Worm (Caenorhabditis elegans): Measurements from ENCODE around the gene T04G9.4.
A peak's percentile ranks its signal among the peaks of the same experiment; 100 is the strongest.

Gene T04G9.4

DNA sequence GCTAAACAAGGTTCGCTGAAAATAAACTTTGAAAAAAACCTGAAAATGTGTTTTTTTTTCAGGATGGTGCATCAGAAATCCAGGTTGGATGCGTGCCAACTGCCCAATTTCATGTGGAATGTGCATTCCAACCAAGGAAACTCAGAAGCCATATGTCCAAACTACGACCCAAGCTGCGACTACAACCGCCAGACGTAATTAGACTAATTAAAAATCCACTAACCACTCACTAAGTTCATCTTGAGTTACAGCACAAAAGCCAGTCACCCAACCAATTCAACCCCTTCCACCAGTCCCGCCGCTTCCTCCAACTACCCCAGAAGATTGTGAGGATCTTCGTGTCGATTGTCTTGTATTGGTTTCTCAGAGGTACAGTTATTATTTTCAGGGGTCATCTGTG is 7.0 kb downstream of the T04G9.4 start:
- TF ChIP-seq aly-2 (tag; optimal IDR thresholded peaks at IDR 0.05), result no peak
- peak; percentile 97 for TF ChIP-seq aha-1 (tag)
- TF ChIP-seq D1046.2 (GFP tag; IDR thresholded peaks at IDR 0.05), result no peak

ce11 chrX:780027-780426 is 7.8 kb downstream of the T04G9.4 start:
- no peak for TF ChIP-seq nhr-11 (tag; optimal IDR thresholded peaks at IDR 0.05)
- TF ChIP-seq unc-62 (GFP tag; optimal IDR thresholded peaks at IDR 0.05 in 1 of 2), result peak in 1 of 2 experiments; percentile 65
- TF ChIP-seq unc-62 (tag; optimal IDR thresholded peaks at IDR 0.05), result no peak
- TF ChIP-seq nhr-48 (tag; optimal IDR thresholded peaks at IDR 0.05), result no peak

DNA sequence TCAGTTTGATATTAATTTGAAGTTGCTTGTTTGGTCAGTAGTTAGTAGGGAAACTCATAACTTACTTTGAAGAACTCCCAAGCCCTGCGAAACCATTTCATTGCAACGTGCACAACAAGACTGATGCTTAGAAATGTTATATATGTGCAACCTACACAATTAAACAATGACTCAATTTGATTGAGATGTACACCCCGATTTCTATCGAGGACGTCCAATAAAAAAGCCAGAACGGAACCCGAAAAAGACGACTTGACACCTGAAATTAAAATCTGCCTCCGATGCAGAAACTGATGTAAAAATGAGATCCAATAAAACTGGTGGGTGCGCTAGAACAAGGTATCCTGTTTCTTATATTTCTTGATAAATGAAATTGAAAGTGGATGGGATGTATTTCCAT is 12.6 kb downstream of the T04G9.4 start, which contains the start of gene T04G9.6:
TSS of gene T04G9.6 (minus strand) at position 101 of the 400 bp plus-strand sequence.
- TF ChIP-seq ztf-7 (tag; optimal IDR thresholded peaks at IDR 0.05) (no peak), nhr-10 (tag; optimal IDR thresholded peaks at IDR 0.05) (no peak), hif-1 (tag; optimal IDR thresholded peaks at IDR 0.05) (no peak), spr-1 (tag; optimal IDR thresholded peaks at IDR 0.05) (no peak), nhr-42 (GFP tag; IDR thresholded peaks at IDR 0.05) (no peak), F37D6.2 (tag; optimal IDR thresholded peaks at IDR 0.05) (no peak), aha-1 (tag) (peak; percentile 25), zfp-3 (GFP tag; conservative IDR thresholded peaks at IDR 0.05) (no peak), madf-5 (GFP tag; IDR thresholded peaks at IDR 0.05) (no peak), unc-62 (GFP tag; optimal IDR thresholded peaks at IDR 0.05 in 1 of 2) (peak in 1 of 2 experiments; percentile 25), unc-62 (tag; optimal IDR thresholded peaks at IDR 0.05) (no peak), rbr-2 (tag; optimal IDR thresholded peaks at IDR 0.05) (no peak), R02D3.7 (tag; optimal IDR thresholded peaks at IDR 0.05) (no peak), F10B5.3 (tag; optimal IDR thresholded peaks at IDR 0.05) (no peak), nhr-48 (tag; optimal IDR thresholded peaks at IDR 0.05) (no peak), ceh-82 (tag; optimal IDR thresholded peaks at IDR 0.05) (no peak), lim-7 (GFP tag; IDR thresholded peaks at IDR 0.05) (no peak), zag-1 (tag; optimal IDR thresholded peaks at IDR 0.05) (no peak)

- no peak for TF ChIP-seq spr-3 (GFP tag; optimal IDR thresholded peaks at IDR 0.05)
- TF ChIP-seq F37D6.2 (tag; optimal IDR thresholded peaks at IDR 0.05), result peak; percentile 36
- TF ChIP-seq ceh-82 (tag; optimal IDR thresholded peaks at IDR 0.05), result no peak
- peak; percentile 50 for TF ChIP-seq duxl-1 (tag; optimal IDR thresholded peaks at IDR 0.05; ENCODE audit: poor library complexity)
- peak; percentile 81 for TF ChIP-seq F10B5.3 (tag; optimal IDR thresholded peaks at IDR 0.05)
- peak; percentile 34 for TF ChIP-seq mes-2 (tag; optimal IDR thresholded peaks at IDR 0.05; ENCODE audit: poor library complexity, severe bottlenecking)
- TF ChIP-seq F49E8.2 (tag; optimal IDR thresholded peaks at IDR 0.05; ENCODE audit: borderline replicate concordance), result no peak
- TF ChIP-seq F26F4.8 (GFP tag; conservative IDR thresholded peaks at IDR 0.05), result no peak
- TF ChIP-seq lin-15B (tag; optimal IDR thresholded peaks at IDR 0.05), result no peak
- TF ChIP-seq R02D3.7 (tag; optimal IDR thresholded peaks at IDR 0.05), result no peak
- no peak for TF ChIP-seq lir-3 (tag; optimal IDR thresholded peaks at IDR 0.05)
- peak in 1 of 2 experiments; percentile 75 for TF ChIP-seq unc-62 (GFP tag; optimal IDR thresholded peaks at IDR 0.05 in 1 of 2)
- TF ChIP-seq unc-62 (tag; optimal IDR thresholded peaks at IDR 0.05), result no peak
- no peak for TF ChIP-seq daf-19 (GFP tag; conservative IDR thresholded peaks at IDR 0.05)
- no peak for TF ChIP-seq nhr-25 (tag; optimal IDR thresholded peaks at IDR 0.05; ENCODE audit: borderline replicate concordance, insufficient read depth)
- TF ChIP-seq T26A8.4 (GFP tag; IDR thresholded peaks at IDR 0.05), result no peak
- no peak for TF ChIP-seq nhr-11 (tag; optimal IDR thresholded peaks at IDR 0.05)
- no peak for TF ChIP-seq nhr-76 (tag; optimal IDR thresholded peaks at IDR 0.05)
- no peak for TF ChIP-seq nhr-48 (tag; optimal IDR thresholded peaks at IDR 0.05)
- no peak for TF ChIP-seq lim-7 (GFP tag; IDR thresholded peaks at IDR 0.05)
- no peak for TF ChIP-seq jun-1 (tag; optimal IDR thresholded peaks at IDR 0.05)
- TF ChIP-seq nhr-6 (tag; optimal IDR thresholded peaks at IDR 0.05), result no peak
- TF ChIP-seq hmg-1.1 (GFP tag; IDR thresholded peaks at IDR 0.05), result 0 out of 2 replicates have a peak, but pooled peaks have one; percentile 30
- TF ChIP-seq rbr-2 (tag; optimal IDR thresholded peaks at IDR 0.05), result peak; percentile 42
- TF ChIP-seq spr-1 (tag; optimal IDR thresholded peaks at IDR 0.05), result no peak
- TF ChIP-seq Y105C5A.15 (GFP tag; IDR thresholded peaks at IDR 0.05), result no peak
- TF ChIP-seq ceh-28 (tag; optimal IDR thresholded peaks at IDR 0.05), result no peak
- TF ChIP-seq ceh-32 (tag; optimal IDR thresholded peaks at IDR 0.05; ENCODE audit: poor library complexity), result no peak
- TF ChIP-seq nhr-28 (tag; optimal IDR thresholded peaks at IDR 0.05), result peak; percentile 18
- TF ChIP-seq F44E2.7 (GFP tag; IDR thresholded peaks at IDR 0.05), result no peak
Observed at ce11 chrX:785368-785767, 13.1 kb downstream of the T04G9.4 start.
